Worm (Caenorhabditis elegans): ENCODE measurements around the gene F21D5.7.

DNA sequence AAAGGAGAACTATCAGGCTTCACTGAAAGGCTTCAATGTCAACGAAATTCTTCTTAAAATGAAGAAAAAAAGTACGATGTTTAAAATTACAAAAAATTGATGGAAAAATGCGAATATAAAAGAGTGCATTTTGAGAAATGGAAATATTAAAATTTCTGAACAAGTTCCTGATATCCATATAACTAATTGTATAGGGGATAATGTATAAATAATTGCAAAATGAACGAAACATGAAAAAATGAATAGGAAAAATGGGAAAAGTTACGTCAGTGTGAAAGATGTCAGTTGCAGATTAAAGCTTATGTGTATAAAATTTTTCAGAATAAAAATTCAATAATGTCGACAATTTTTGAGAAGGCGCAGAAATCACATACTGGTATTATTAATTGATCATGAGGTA is 35.5 kb downstream of the F21D5.7 start:
- TF ChIP-seq atf-7 (tag; optimal IDR thresholded peaks at IDR 0.05) (no peak), F49E8.2 (tag; optimal IDR thresholded peaks at IDR 0.05; ENCODE audit: insufficient read depth) (no peak), tlf-1 (GFP tag; optimal IDR thresholded peaks at IDR 0.05) (no peak), Y67H2A.10 (GFP tag; conservative IDR thresholded peaks at IDR 0.05) (no peak), cebp-2 (GFP tag; IDR thresholded peaks at IDR 0.05) (no peak), unc-130 (GFP tag; optimal IDR thresholded peaks at IDR 0.05) (no peak), unc-62 (GFP tag; optimal IDR thresholded peaks at IDR 0.05) (no peak), nhr-179 (tag; optimal IDR thresholded peaks at IDR 0.05) (no peak), mes-4 (tag; optimal IDR thresholded peaks at IDR 0.05) (no peak), ceh-27 (GFP tag; optimal IDR thresholded peaks at IDR 0.05) (no peak), xnd-1 (tag; optimal IDR thresholded peaks at IDR 0.05) (no peak), ztf-25 (GFP tag; IDR thresholded peaks at IDR 0.05) (no peak), F22D6.2 (tag; optimal IDR thresholded peaks at IDR 0.05) (no peak), hlh-26 (GFP tag; conservative IDR thresholded peaks at IDR 0.05) (no peak)
